Fruit fly (Drosophila melanogaster): ENCODE results near the gene CG14238.

The CG14238 gene

dm6 chr3R:26440455-26441196 is 17.4 kb upstream of the CG14238 start, which contains the start of gene tx:
TSS of gene tx (plus strand) at chr3R:26440778.
- TF ChIP-seq Dif (GFP tag; optimal IDR thresholded peaks at IDR 0.05; ENCODE audit: partially characterized antibody): peak; percentile 82
- TF ChIP-seq dl (GFP tag; optimal IDR thresholded peaks at IDR 0.05; ENCODE audit: insufficient read depth in 1 of 2, partially characterized antibody in 2 of 2): peak in 1 of 2 experiments; percentile 45
- no peak for TF ChIP-seq CrebA (GFP tag; optimal IDR thresholded peaks at IDR 0.05; ENCODE audit: borderline replicate concordance)
- no peak for TF ChIP-seq tai (GFP tag; optimal IDR thresholded peaks at IDR 0.05)
- TF ChIP-seq lola (GFP tag; optimal IDR thresholded peaks at IDR 0.05): no peak
- TF ChIP-seq GATAd (GFP tag; optimal IDR thresholded peaks at IDR 0.05): no peak
- no peak for TF ChIP-seq h (GFP tag; optimal IDR thresholded peaks at IDR 0.05)
- TF ChIP-seq Vsx2 (GFP tag; optimal IDR thresholded peaks at IDR 0.05; ENCODE audit: partially characterized antibody): peak; percentile 72
- peak; percentile 9 for TF ChIP-seq brk (GFP tag; optimal IDR thresholded peaks at IDR 0.05)
- no peak for TF ChIP-seq Hr83 (GFP tag; optimal IDR thresholded peaks at IDR 0.05; ENCODE audit: poor library complexity, severe bottlenecking)
- TF ChIP-seq psq (GFP tag; optimal IDR thresholded peaks at IDR 0.05): no peak
- TF ChIP-seq ey (GFP tag; optimal IDR thresholded peaks at IDR 0.05): no peak
- no peak for TF ChIP-seq usp (GFP tag; optimal IDR thresholded peaks at IDR 0.05)

- TF ChIP-seq br (GFP tag; optimal IDR thresholded peaks at IDR 0.05) (no peak), Sp1 (GFP tag; optimal IDR thresholded peaks at IDR 0.05) (peak; percentile 4), h (GFP tag; optimal IDR thresholded peaks at IDR 0.05) (peak; percentile 43), fru (GFP tag; optimal IDR thresholded peaks at IDR 0.05) (no peak), N (GFP tag; optimal IDR thresholded peaks at IDR 0.05) (no peak), rgr (GFP tag; optimal IDR thresholded peaks at IDR 0.05) (peak; percentile 27)
Observed at dm6 chr3R:26442609-26443180, 15.4 kb upstream of the CG14238 start.

dm6 chr3R:26443343-26443742 is 14.7 kb upstream of the CG14238 start:
- no peak for TF ChIP-seq HLH106 (tag; optimal IDR thresholded peaks at IDR 0.05)
- no peak for TF ChIP-seq Dif (GFP tag; optimal IDR thresholded peaks at IDR 0.05; ENCODE audit: partially characterized antibody)
- TF ChIP-seq foxo (GFP tag; optimal IDR thresholded peaks at IDR 0.05): no peak
- no peak for TF ChIP-seq Hr78 (GFP tag; optimal IDR thresholded peaks at IDR 0.05)
- TF ChIP-seq jim (GFP tag; optimal IDR thresholded peaks at IDR 0.05): no peak
- no peak for TF ChIP-seq tai (GFP tag; optimal IDR thresholded peaks at IDR 0.05)
- TF ChIP-seq woc (GFP tag; optimal IDR thresholded peaks at IDR 0.05): no peak

DNA sequence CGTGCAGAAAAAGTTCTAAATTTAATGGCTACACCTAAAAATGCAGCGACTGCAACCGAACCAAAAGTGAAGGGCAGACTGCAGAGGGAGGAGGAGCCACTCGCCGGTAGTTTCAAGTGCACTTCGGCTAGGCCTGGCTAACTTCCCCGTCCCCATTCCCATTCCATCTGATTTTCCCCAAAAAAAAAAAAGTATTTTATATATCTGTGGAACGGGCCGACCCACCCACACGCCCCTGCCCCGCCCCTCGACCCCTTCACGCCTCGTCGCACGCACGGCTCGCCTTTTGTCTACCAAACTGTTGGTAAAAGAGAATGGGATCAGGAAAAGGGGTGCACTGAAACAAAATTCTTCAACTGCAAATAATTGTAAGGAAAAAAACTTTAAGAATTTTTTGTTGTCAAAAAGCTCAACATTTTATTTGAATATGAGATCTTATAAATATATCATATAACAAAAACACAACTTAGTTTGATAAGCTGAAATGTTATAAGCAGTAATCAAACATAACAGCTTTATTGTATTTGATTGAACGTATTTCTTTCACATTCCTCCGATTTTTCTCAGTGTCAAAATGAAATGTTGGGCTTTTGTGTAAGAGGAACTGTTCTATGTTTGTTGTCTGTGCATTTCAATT is 14.1 kb upstream of the CG14238 start:
- TF ChIP-seq dl (GFP tag; optimal IDR thresholded peaks at IDR 0.05; ENCODE audit: insufficient read depth in 1 of 2, partially characterized antibody in 2 of 2): no peak
- no peak for TF ChIP-seq rgr (GFP tag; optimal IDR thresholded peaks at IDR 0.05)
- no peak for TF ChIP-seq fru (GFP tag; optimal IDR thresholded peaks at IDR 0.05)
- TF ChIP-seq pan (optimal IDR thresholded peaks at IDR 0.05): no peak
- no peak for TF ChIP-seq Sp1 (GFP tag; optimal IDR thresholded peaks at IDR 0.05)

DNA sequence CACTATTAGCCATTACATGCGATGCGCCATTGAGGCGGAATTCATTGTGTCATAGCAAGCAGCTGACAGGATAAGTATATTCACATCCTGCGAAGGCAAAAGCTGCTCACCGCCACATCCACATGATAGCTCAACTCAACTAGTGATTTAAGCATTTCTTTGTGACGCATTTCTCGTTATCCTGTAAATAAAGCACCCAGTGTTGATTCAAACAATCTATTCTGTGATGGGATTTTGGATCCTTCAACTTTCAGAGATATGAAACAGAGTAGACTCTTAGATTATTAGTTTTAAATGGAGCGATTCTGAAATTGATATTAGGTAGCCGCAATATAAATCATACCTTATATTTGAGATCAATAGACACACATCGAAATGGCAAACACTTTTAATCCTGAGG is 9.3 kb upstream of the CG14238 start, which contains the start of gene Hex-t1:
TSS of gene Hex-t1 (plus strand) at position 301 of the 400 bp plus-strand sequence.
- no peak for TF ChIP-seq brk (GFP tag; optimal IDR thresholded peaks at IDR 0.05)
- no peak for TF ChIP-seq fru (GFP tag; optimal IDR thresholded peaks at IDR 0.05)
- no peak for TF ChIP-seq lola (GFP tag; optimal IDR thresholded peaks at IDR 0.05)
- no peak for TF ChIP-seq N (GFP tag; optimal IDR thresholded peaks at IDR 0.05)
- TF ChIP-seq woc (GFP tag; optimal IDR thresholded peaks at IDR 0.05): no peak
- no peak for TF ChIP-seq Hr83 (GFP tag; optimal IDR thresholded peaks at IDR 0.05; ENCODE audit: poor library complexity, severe bottlenecking)
- TF ChIP-seq dsf (GFP tag; optimal IDR thresholded peaks at IDR 0.05; ENCODE audit: borderline replicate concordance): no peak
- no peak for TF ChIP-seq Jra (GFP tag; optimal IDR thresholded peaks at IDR 0.05)
- TF ChIP-seq rgr (GFP tag; optimal IDR thresholded peaks at IDR 0.05): no peak
- TF ChIP-seq br (GFP tag; optimal IDR thresholded peaks at IDR 0.05): no peak
- TF ChIP-seq CG9705 (GFP tag; optimal IDR thresholded peaks at IDR 0.05): no peak
- TF ChIP-seq Myc (optimal IDR thresholded peaks at IDR 0.05): no peak
- TF ChIP-seq GATAd (GFP tag; optimal IDR thresholded peaks at IDR 0.05): no peak
- no peak for TF ChIP-seq Vsx2 (GFP tag; optimal IDR thresholded peaks at IDR 0.05; ENCODE audit: partially characterized antibody)
- no peak for TF ChIP-seq Rel (GFP tag; optimal IDR thresholded peaks at IDR 0.05)
- TF ChIP-seq Rel (tag; optimal IDR thresholded peaks at IDR 0.05): no peak
- no peak for TF ChIP-seq Hr78 (GFP tag; optimal IDR thresholded peaks at IDR 0.05)
- no peak for TF ChIP-seq Dfd (GFP tag; optimal IDR thresholded peaks at IDR 0.05)
- no peak for TF ChIP-seq foxo (GFP tag; optimal IDR thresholded peaks at IDR 0.05)

Measured in whole organism, wandering third instar larva.